Fruit fly (Drosophila melanogaster): ENCODE results near the gene HDAC4.

Gene HDAC4

dm6 chrX:13285001-13285748 lies at the start of gene HDAC4, which contains the start of gene CG15743:
Gene HDAC4 (minus strand): TSS chrX:13285632.
Gene CG15743 (plus strand): TSS chrX:13285707.
- TF ChIP-seq noc (tag; optimal IDR thresholded peaks at IDR 0.05) = no peak

- TF ChIP-seq noc (tag; optimal IDR thresholded peaks at IDR 0.05) = peak; percentile 52
Measured at dm6 chrX:13334434-13335146, 49.2 kb upstream of the HDAC4 start.

- TF ChIP-seq noc (tag; optimal IDR thresholded peaks at IDR 0.05) = peak; percentile 61
Measured at dm6 chrX:13332702-13333243, 47.3 kb upstream of the HDAC4 start.

dm6 chrX:13331814-13332701 lies 46.6 kb upstream of the HDAC4 start:
- peak; percentile 66 for TF ChIP-seq noc (tag; optimal IDR thresholded peaks at IDR 0.05)

- peak; percentile 26 for TF ChIP-seq noc (tag; optimal IDR thresholded peaks at IDR 0.05)
Measured at dm6 chrX:13329572-13330046, 44.2 kb upstream of the HDAC4 start, which contains the start of gene Prx2. Gene Prx2 (plus strand): TSS chrX:13329824.

dm6 chrX:13325310-13325709 lies 39.9 kb upstream of the HDAC4 start:
- no peak for TF ChIP-seq noc (tag; optimal IDR thresholded peaks at IDR 0.05)

- TF ChIP-seq noc (tag; optimal IDR thresholded peaks at IDR 0.05) = no peak
Measured at dm6 chrX:13323526-13323925, 38.1 kb upstream of the HDAC4 start.

dm6 chrX:13323114-13323513 lies 37.7 kb upstream of the HDAC4 start:
- TF ChIP-seq noc (tag; optimal IDR thresholded peaks at IDR 0.05) = peak; percentile 43

- no peak for TF ChIP-seq noc (tag; optimal IDR thresholded peaks at IDR 0.05)
Measured at dm6 chrX:13322405-13322804, 37.0 kb upstream of the HDAC4 start.

- TF ChIP-seq noc (tag; optimal IDR thresholded peaks at IDR 0.05) = peak; percentile 76
Measured at dm6 chrX:13320697-13321445, 35.4 kb upstream of the HDAC4 start.

- TF ChIP-seq noc (tag; optimal IDR thresholded peaks at IDR 0.05) = peak; percentile 72
Measured at dm6 chrX:13319376-13319883, 34.0 kb upstream of the HDAC4 start.

- TF ChIP-seq noc (tag; optimal IDR thresholded peaks at IDR 0.05) = no peak
Measured at dm6 chrX:13315463-13315817, 30.0 kb upstream of the HDAC4 start.

dm6 chrX:13314789-13315462 lies 29.5 kb upstream of the HDAC4 start:
- no peak for TF ChIP-seq noc (tag; optimal IDR thresholded peaks at IDR 0.05)

dm6 chrX:13314323-13314722 lies 28.9 kb upstream of the HDAC4 start:
- TF ChIP-seq noc (tag; optimal IDR thresholded peaks at IDR 0.05) = no peak
